Worm (Caenorhabditis elegans) whole organism, L2 larva: ENCODE results near the gene vab-3.

Source experiments
- Y55F3AM.14 ChIP-seq: fragments of 200-800 bp; sonication (Bioruptor generic); optimal IDR thresholded peaks from 2 replicates; lab custom pipeline; 2018; ENCODE audit warnings: mild to moderate bottlenecking, missing genetic modification characterization, missing compliant biosample characterization
- ceh-16 ChIP-seq: fragments of 150-350 bp; optimal IDR thresholded peaks from 2 replicates; lab custom pipeline; 2014; ENCODE audit warnings: missing biosample characterization, missing genetic modification characterization
- ceh-82 ChIP-seq: fragments of 150-350 bp; optimal IDR thresholded peaks from 2 replicates; lab custom pipeline; 2014; ENCODE audit warnings: missing biosample characterization, missing genetic modification characterization
- egl-27 ChIP-seq: sonication (generic microtip); optimal IDR thresholded peaks from 3 replicates; lab custom pipeline; 2017; ENCODE audit warnings: missing biosample characterization, missing genetic modification reagents, missing genetic modification characterization
- elt-3 ChIP-seq: sonication (generic microtip); optimal IDR thresholded peaks from 2 replicates; lab custom pipeline; 2017; ENCODE audit warnings: missing biosample characterization, missing genetic modification characterization
- lin-39 ChIP-seq: fragments of 150-350 bp; optimal IDR thresholded peaks from 2 replicates; lab custom pipeline; 2014; ENCODE audit warnings: missing biosample characterization, missing genetic modification reagents, missing genetic modification characterization
- nhr-237 ChIP-seq: fragments of 150-350 bp; optimal IDR thresholded peaks from 2 replicates; lab custom pipeline; 2014; ENCODE audit warnings: missing biosample characterization, missing genetic modification characterization

ce11 chrX:10482272-10482671 lies 17.4 kb upstream of the vab-3 start:
- TF ChIP-seq ceh-16 (tag; lab: Kevin White, UChicago) (no peak), elt-3 (tag; lab: Kevin White, UChicago) (no peak), ceh-82 (no peak), Y55F3AM.14 (GFP tag; lab: Kevin White, UChicago) (no peak), lin-39 (tag; lab: Kevin White, UChicago) (no peak), egl-27 (no peak), nhr-237 (no peak)
